Worm (Caenorhabditis elegans) whole organism, L1 larva: ENCODE results near the gene C55A6.10.
A peak's percentile ranks its signal among the peaks of the same experiment; 100 is the strongest.

Experiments used
- C04F5.9 ChIP-seq: sonication (generic microtip); optimal IDR thresholded peaks from 2 replicates; lab custom pipeline; 2016; ENCODE audit warnings: missing genetic modification characterization, missing compliant biosample characterization
- Y116A8C.19 ChIP-seq: sonication (generic microtip); optimal IDR thresholded peaks from 2 replicates; lab custom pipeline; 2016; ENCODE audit warnings: missing compliant biosample characterization, missing genetic modification characterization, borderline replicate concordance
- aha-1 ChIP-seq: fragments of 150-350 bp; optimal IDR thresholded peaks from 2 replicates; lab custom pipeline; 2014; ENCODE audit warnings: missing biosample characterization, missing genetic modification characterization
- alr-1 ChIP-seq: fragments of 200-800 bp; sonication (Bioruptor generic); optimal IDR thresholded peaks from 2 replicates; lab custom pipeline; 2018; ENCODE audit warnings: borderline replicate concordance, mild to moderate bottlenecking, missing genetic modification characterization, missing compliant biosample characterization
- aly-2 ChIP-seq: fragments of 150-350 bp; optimal IDR thresholded peaks from 2 replicates; lab custom pipeline; 2014; ENCODE audit warnings: missing biosample characterization, missing genetic modification characterization
- blmp-1 ChIP-seq: fragments of 150-350 bp; optimal IDR thresholded peaks from 2 replicates; lab custom pipeline; 2014; ENCODE audit warnings: missing biosample characterization, missing genetic modification characterization
- ceh-63 ChIP-seq: fragments of 200-800 bp; sonication (Bioruptor generic); optimal IDR thresholded peaks from 2 replicates; lab custom pipeline; 2018; ENCODE audit warnings: mild to moderate bottlenecking, missing genetic modification characterization, missing compliant biosample characterization
- ceh-88 ChIP-seq: fragments of 200-800 bp; sonication (Bioruptor generic); IDR thresholded peaks from 2 replicates; pipeline ENCODE4 v1.3.6; 2022; ENCODE audit warnings: missing genetic modification characterization, missing compliant biosample characterization
- ces-1 ChIP-seq: fragments of 150-350 bp; optimal IDR thresholded peaks from 2 replicates; lab custom pipeline; 2014; ENCODE audit warnings: missing biosample characterization, missing genetic modification reagents, missing genetic modification characterization
- dpl-1 ChIP-seq, 3 experiments: fragments of 150-350 bp in 2 of 3; sonication (generic microtip) in 1 of 3; optimal IDR thresholded peaks; 2 replicates each; lab custom pipeline; 2014 to 2017; ENCODE audit warnings: missing biosample characterization in 3 of 3, missing genetic modification characterization in 3 of 3, missing genetic modification reagents in 3 of 3
- elt-2 ChIP-seq: sonication (generic microtip); optimal IDR thresholded peaks from 2 replicates; lab custom pipeline; 2016; ENCODE audit warnings: missing genetic modification characterization, mild to moderate bottlenecking, inconsistent platforms, missing compliant biosample characterization, missing genetic modification reagents
- ets-5 ChIP-seq: fragments of 200-800 bp; sonication (Bioruptor generic); IDR thresholded peaks from 2 replicates; pipeline ENCODE4 v1.3.6; 2022; ENCODE audit warnings: missing genetic modification characterization, missing compliant biosample characterization
- fkh-10 ChIP-seq: sonication (generic microtip); optimal IDR thresholded peaks from 2 replicates; lab custom pipeline; 2017; ENCODE audit warnings: missing biosample characterization, missing genetic modification reagents, missing genetic modification characterization
- fkh-4 ChIP-seq: sonication (generic microtip); optimal IDR thresholded peaks from 2 replicates; lab custom pipeline; 2016; ENCODE audit warnings: missing compliant biosample characterization, missing genetic modification characterization, borderline replicate concordance
- fkh-8 ChIP-seq: sonication (generic microtip); optimal IDR thresholded peaks from 2 replicates; lab custom pipeline; 2016; ENCODE audit warnings: mild to moderate bottlenecking, missing genetic modification characterization, missing compliant biosample characterization
- grh-1 ChIP-seq: fragments of 200-800 bp; sonication (Bioruptor generic); IDR thresholded peaks from 2 replicates; pipeline ENCODE4 v1.3.6; 2022; ENCODE audit warnings: missing genetic modification reagents, missing genetic modification characterization, missing compliant biosample characterization
- hlh-17 ChIP-seq: fragments of 200-800 bp; sonication (Bioruptor generic); optimal IDR thresholded peaks from 2 replicates; lab custom pipeline; 2018; ENCODE audit warnings: missing genetic modification characterization, mild to moderate bottlenecking, missing compliant biosample characterization, moderate library complexity, borderline replicate concordance
- hlh-4 ChIP-seq: sonication (generic microtip); optimal IDR thresholded peaks from 2 replicates; lab custom pipeline; 2016; ENCODE audit warnings: mild to moderate bottlenecking, missing genetic modification characterization, missing compliant biosample characterization
- irx-1 ChIP-seq: sonication (generic microtip); optimal IDR thresholded peaks from 2 replicates; lab custom pipeline; 2016; ENCODE audit warnings: missing genetic modification characterization, missing compliant biosample characterization
- jun-1 ChIP-seq: fragments of 150-350 bp; optimal IDR thresholded peaks from 2 replicates; lab custom pipeline; 2014; ENCODE audit warnings: missing biosample characterization, missing genetic modification reagents, missing genetic modification characterization
- lin-13 ChIP-seq: fragments of 150-350 bp; optimal IDR thresholded peaks from 2 replicates; lab custom pipeline; 2014; ENCODE audit warnings: missing biosample characterization, missing genetic modification reagents, missing genetic modification characterization
- lin-15B ChIP-seq: fragments of 150-350 bp; sonication (generic microtip); optimal IDR thresholded peaks from 3 replicates; lab custom pipeline; 2014; ENCODE audit warnings: missing biosample characterization, missing genetic modification characterization
- lir-3 ChIP-seq: sonication (generic microtip); optimal IDR thresholded peaks from 2 replicates; lab custom pipeline; 2016; ENCODE audit warnings: mild to moderate bottlenecking, missing genetic modification characterization, moderate library complexity, missing compliant biosample characterization; ENCODE audit not compliant: poor library complexity
- lsy-2 ChIP-seq, 2 experiments: fragments of 150-350 bp; optimal IDR thresholded peaks; 2 replicates each; lab custom pipeline; 2014; ENCODE audit warnings: missing biosample characterization in 2 of 2, missing genetic modification characterization in 2 of 2
- mab-9 ChIP-seq: fragments of 200-800 bp; sonication (Bioruptor generic); IDR thresholded peaks from 2 replicates; pipeline ENCODE4 v1.3.6; 2022; ENCODE audit warnings: missing genetic modification reagents, missing genetic modification characterization, missing compliant biosample characterization
- mdl-1 ChIP-seq, 2 experiments: fragments of 150-350 bp; optimal IDR thresholded peaks; 2 replicates each; lab custom pipeline; 2014 to 2017; ENCODE audit warnings: missing biosample characterization in 2 of 2, missing genetic modification characterization in 2 of 2, inconsistent platforms in 1 of 2
- mef-2 ChIP-seq: fragments of 150-350 bp; optimal IDR thresholded peaks from 2 replicates; lab custom pipeline; 2014; ENCODE audit warnings: missing biosample characterization, missing genetic modification characterization
- mep-1 ChIP-seq: fragments of 150-350 bp; optimal IDR thresholded peaks from 2 replicates; lab custom pipeline; 2014; ENCODE audit warnings: missing biosample characterization, missing genetic modification characterization
- nhr-20 ChIP-seq: sonication (generic microtip); optimal IDR thresholded peaks from 2 replicates; lab custom pipeline; 2016; ENCODE audit warnings: mild to moderate bottlenecking, missing genetic modification characterization, missing compliant biosample characterization
- nhr-237 ChIP-seq: fragments of 150-350 bp; optimal IDR thresholded peaks from 2 replicates; lab custom pipeline; 2014; ENCODE audit warnings: missing biosample characterization, missing genetic modification characterization
- nhr-28 ChIP-seq: fragments of 150-350 bp; optimal IDR thresholded peaks from 2 replicates; lab custom pipeline; 2014; ENCODE audit warnings: missing biosample characterization, missing genetic modification characterization
- nhr-47 ChIP-seq: sonication (generic microtip); optimal IDR thresholded peaks from 2 replicates; lab custom pipeline; 2016; ENCODE audit warnings: mild to moderate bottlenecking, missing genetic modification characterization, moderate library complexity, missing compliant biosample characterization
- nhr-71 ChIP-seq: sonication (generic microtip); optimal IDR thresholded peaks from 2 replicates; lab custom pipeline; 2016; ENCODE audit warnings: mild to moderate bottlenecking, missing genetic modification characterization, moderate library complexity, missing compliant biosample characterization
- nhr-77 ChIP-seq: fragments of 150-350 bp; optimal IDR thresholded peaks from 2 replicates; lab custom pipeline; 2014; ENCODE audit warnings: missing biosample characterization, missing genetic modification characterization
- nhr-84 ChIP-seq: sonication (generic microtip); optimal IDR thresholded peaks from 2 replicates; lab custom pipeline; 2017; ENCODE audit warnings: missing biosample characterization, missing genetic modification characterization
- nhr-85 ChIP-seq: sonication (generic microtip); peaks from one replicate; lab custom pipeline; 2016; ENCODE audit warnings: missing genetic modification characterization, inconsistent platforms, missing compliant biosample characterization
- nhr-90 ChIP-seq: sonication (generic microtip); optimal IDR thresholded peaks from 2 replicates; lab custom pipeline; 2016; ENCODE audit warnings: mild to moderate bottlenecking, missing genetic modification characterization, missing compliant biosample characterization; ENCODE audit not compliant: poor library complexity
- pag-3 ChIP-seq: sonication (generic microtip); optimal IDR thresholded peaks from 2 replicates; lab custom pipeline; 2017; ENCODE audit warnings: missing genetic modification characterization, mild to moderate bottlenecking, missing compliant biosample characterization, antibody characterized with exemption, borderline replicate concordance; ENCODE audit not compliant: insufficient read depth
- pax-3 ChIP-seq: fragments of 200-800 bp; sonication (Bioruptor generic); optimal IDR thresholded peaks from 2 replicates; lab custom pipeline; 2018; ENCODE audit warnings: mild to moderate bottlenecking, missing genetic modification characterization, moderate library complexity, missing compliant biosample characterization
- pqm-1 ChIP-seq: sonication (generic microtip); optimal IDR thresholded peaks from 3 replicates; lab custom pipeline; 2017; ENCODE audit warnings: missing biosample characterization, missing genetic modification characterization
- skn-1 ChIP-seq: fragments of 150-350 bp; optimal IDR thresholded peaks from 2 replicates; lab custom pipeline; 2014; ENCODE audit warnings: missing biosample characterization, missing genetic modification characterization
- sox-4 ChIP-seq: sonication (generic microtip); optimal IDR thresholded peaks from 2 replicates; lab custom pipeline; 2016; ENCODE audit warnings: missing genetic modification characterization, missing compliant biosample characterization
- sptf-1 ChIP-seq: fragments of 150-350 bp; optimal IDR thresholded peaks from 2 replicates; lab custom pipeline; 2014; ENCODE audit warnings: missing biosample characterization, missing genetic modification characterization
- sup-37 ChIP-seq: fragments of 200-800 bp; sonication (Bioruptor generic); optimal IDR thresholded peaks from 2 replicates; lab custom pipeline; 2018; ENCODE audit warnings: mild to moderate bottlenecking, missing genetic modification characterization, missing compliant biosample characterization
- swsn-7 ChIP-seq: sonication (generic microtip); optimal IDR thresholded peaks from 2 replicates; lab custom pipeline; 2016; ENCODE audit warnings: missing genetic modification characterization, missing compliant biosample characterization
- tbx-2 ChIP-seq: sonication (generic microtip); optimal IDR thresholded peaks from 2 replicates; lab custom pipeline; 2016; ENCODE audit warnings: missing genetic modification characterization, missing compliant biosample characterization
- tlp-1 ChIP-seq: fragments of 150-350 bp; optimal IDR thresholded peaks from 2 replicates; lab custom pipeline; 2014; ENCODE audit warnings: missing biosample characterization, missing genetic modification characterization
- unc-30 ChIP-seq: sonication (generic microtip); optimal IDR thresholded peaks from 2 replicates; lab custom pipeline; 2017; ENCODE audit warnings: missing biosample characterization, missing genetic modification characterization
- unc-62 ChIP-seq: fragments of 150-350 bp; optimal IDR thresholded peaks from 2 replicates; lab custom pipeline; 2014; ENCODE audit warnings: missing biosample characterization, missing genetic modification reagents, missing genetic modification characterization
- unc-86 ChIP-seq: sonication (generic microtip); optimal IDR thresholded peaks from 2 replicates; lab custom pipeline; 2016; ENCODE audit warnings: missing genetic modification characterization, missing compliant biosample characterization
- zag-1 ChIP-seq: fragments of 150-350 bp; optimal IDR thresholded peaks from 2 replicates; lab custom pipeline; 2014; ENCODE audit warnings: missing biosample characterization, missing genetic modification characterization
- ztf-11 ChIP-seq, 2 experiments: sonication (generic microtip); optimal IDR thresholded peaks; 2 replicates each; lab custom pipeline; 2016 to 2017; ENCODE audit warnings: missing genetic modification characterization in 2 of 2, missing biosample characterization in 1 of 2, missing compliant biosample characterization in 1 of 2
- ztf-4 ChIP-seq: fragments of 150-350 bp; optimal IDR thresholded peaks from 2 replicates; lab custom pipeline; 2014; ENCODE audit warnings: missing biosample characterization, missing genetic modification characterization

The C55A6.10 gene

ce11 chrV:11521448-11521847 is 16.3 kb downstream of the C55A6.10 start, which contains the start of gene pafo-1 (continued):
- TF ChIP-seq pag-3 (tag; lab: Kevin White, UChicago) = peak; percentile 13
- TF ChIP-seq ztf-4 (tag; lab: Kevin White, UChicago) = peak; percentile 49
- TF ChIP-seq sptf-1 (tag; lab: Kevin White, UChicago) = no peak
- TF ChIP-seq grh-1 (GFP tag; lab: Robert Waterston, UW) = peak; percentile 93
- peak; percentile 95 for TF ChIP-seq nhr-71 (tag; lab: Kevin White, UChicago)
- TF ChIP-seq nhr-84 (tag; lab: Kevin White, UChicago) = no peak
- peak; percentile 62 for TF ChIP-seq pax-3
- peak; percentile 56 for TF ChIP-seq aha-1 (tag; lab: Kevin White, UChicago)
- peak; percentile 60 for TF ChIP-seq nhr-77 (tag; lab: Kevin White, UChicago)
- TF ChIP-seq irx-1 (tag; lab: Kevin White, UChicago) = peak; percentile 85
- TF ChIP-seq aly-2 (tag; lab: Kevin White, UChicago) = peak; percentile 87
- TF ChIP-seq fkh-4 = peak; percentile 28
- no peak for TF ChIP-seq nhr-28
- TF ChIP-seq skn-1 (tag; lab: Kevin White, UChicago) = peak; percentile 92
- TF ChIP-seq ztf-11 (tag; optimal IDR thresholded peaks at IDR 0.05; lab: Kevin White, UChicago) = peak in 1 of 2 experiments; percentile 79
- TF ChIP-seq zag-1 = no peak
- peak; percentile 79 for TF ChIP-seq sup-37 (GFP tag; lab: Kevin White, UChicago)
- peak; percentile 99 for TF ChIP-seq dpl-1 (GFP tag; optimal IDR thresholded peaks at IDR 0.05; lab: Kevin White, UChicago)
- no peak for TF ChIP-seq ets-5
- TF ChIP-seq lin-13 = peak; percentile 87
- TF ChIP-seq mab-9 = peak; percentile 67
- no peak for TF ChIP-seq ceh-63
- TF ChIP-seq ceh-88 = peak; percentile 20; the same call in 1 of the 2 replicates
- peak; percentile 84 for TF ChIP-seq blmp-1 (tag; lab: Kevin White, UChicago)
- no peak for TF ChIP-seq tlp-1 (tag; lab: Kevin White, UChicago)
- TF ChIP-seq pqm-1 (tag; lab: Kevin White, UChicago) = no peak
- TF ChIP-seq mep-1 (tag; lab: Kevin White, UChicago) = peak; percentile 95
- TF ChIP-seq lin-15B (tag; lab: Kevin White, UChicago) = peak; percentile 79
- no peak for TF ChIP-seq Y116A8C.19
- peak; percentile 92 for TF ChIP-seq nhr-20 (tag; lab: Kevin White, UChicago)
- TF ChIP-seq nhr-47 (tag; lab: Kevin White, UChicago) = peak; percentile 95
- peak; percentile 68 for TF ChIP-seq lir-3
- peak; percentile 81 for TF ChIP-seq sox-4 (tag; lab: Kevin White, UChicago)
- TF ChIP-seq swsn-7 (tag; lab: Kevin White, UChicago) = peak; percentile 90
- peak; percentile 79 for TF ChIP-seq fkh-8 (tag; lab: Kevin White, UChicago)
- TF ChIP-seq jun-1 (tag; lab: Kevin White, UChicago) = peak; percentile 88
- TF ChIP-seq unc-86 (tag; lab: Kevin White, UChicago) = peak; percentile 89
- TF ChIP-seq unc-30 (tag; lab: Kevin White, UChicago) = no peak
- peak; percentile 75 for TF ChIP-seq elt-2 (tag; lab: Kevin White, UChicago)
- peak; percentile 71 for TF ChIP-seq fkh-10 (GFP tag; lab: Kevin White, UChicago)
- TF ChIP-seq C04F5.9 (tag; lab: Kevin White, UChicago) = peak; percentile 58
- no peak for TF ChIP-seq alr-1 (tag; lab: Kevin White, UChicago)
- peak; percentile 93 for TF ChIP-seq nhr-90 (tag; lab: Kevin White, UChicago)
- peak; percentile 65 for TF ChIP-seq mef-2 (tag; lab: Kevin White, UChicago)
- TF ChIP-seq hlh-4 = no peak
- peak; percentile 91 to 92 for TF ChIP-seq lsy-2 (tag; optimal IDR thresholded peaks at IDR 0.05; lab: Kevin White, UChicago)
- TF ChIP-seq hlh-17 (GFP tag; lab: Kevin White, UChicago) = no peak
- TF ChIP-seq nhr-237 (tag; lab: Kevin White, UChicago) = peak; percentile 35
- TF ChIP-seq unc-62 (GFP tag; lab: Kevin White, UChicago) = no peak
- peak; percentile 92 for TF ChIP-seq tbx-2 (tag; lab: Kevin White, UChicago)
- TF ChIP-seq nhr-85 (tag; lab: Kevin White, UChicago) = peak; percentile 97
- no peak for TF ChIP-seq ces-1 (GFP tag; lab: Kevin White, UChicago)
- TF ChIP-seq mdl-1 (tag; optimal IDR thresholded peaks at IDR 0.05; lab: Kevin White, UChicago) = peak in 1 of 2 experiments; percentile 78
